Fruit fly (Drosophila melanogaster) whole organism, larva: Measurements from ENCODE around the gene CG11722.

Experiments
- noc ChIP-seq: fragments of 200-800 bp; sonication (Bioruptor generic); optimal IDR thresholded peaks from 3 replicates; lab custom pipeline; 2019; ENCODE audit warnings: missing biosample characterization, mild to moderate bottlenecking, missing genetic modification characterization, moderate library complexity

CG11722 gene

DNA sequence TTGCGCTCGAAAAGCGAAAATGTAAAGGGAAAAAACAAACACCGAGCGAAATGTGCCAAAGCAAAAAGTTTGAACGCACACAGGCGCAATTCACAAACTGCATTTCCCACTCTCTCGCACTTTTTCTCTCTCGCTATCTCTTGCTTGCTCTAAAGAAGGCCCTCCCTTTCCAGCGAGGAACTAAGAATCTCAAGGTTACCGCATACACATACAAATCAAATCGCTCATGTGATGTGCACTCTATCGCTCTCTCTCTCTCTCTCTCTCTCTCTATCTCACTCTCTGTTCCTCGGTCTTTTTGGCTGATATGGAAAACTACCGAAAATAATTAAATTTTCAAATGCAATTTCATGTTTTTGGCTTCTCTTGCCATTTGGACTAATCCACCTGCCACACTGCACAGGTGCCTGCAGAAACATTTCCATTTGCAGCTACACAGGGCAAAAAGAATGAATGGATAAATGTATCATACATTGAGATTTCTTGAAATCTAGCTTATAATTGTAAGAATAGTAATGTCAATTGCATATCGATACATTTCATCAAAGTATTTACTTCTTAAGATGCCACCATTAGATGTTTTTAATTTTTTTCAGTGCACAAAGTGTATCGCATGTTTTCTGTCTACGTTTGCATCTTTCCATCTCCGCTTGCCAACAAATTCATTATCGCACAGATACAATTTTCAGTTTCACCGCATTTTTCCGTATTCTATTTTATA is 34.1 kb upstream of the CG11722 start:
- TF ChIP-seq noc (tag; lab: Kevin White, UChicago): no peak

dm6 chr3R:10078468-10079143 is 33.3 kb upstream of the CG11722 start:
- no peak for TF ChIP-seq noc (tag; lab: Kevin White, UChicago)

dm6 chr3R:10076665-10077064 is 31.3 kb upstream of the CG11722 start:
- no peak for TF ChIP-seq noc (tag; lab: Kevin White, UChicago)

dm6 chr3R:10075323-10075788 is 30.0 kb upstream of the CG11722 start, which contains the start of gene Alp13:
Alp13 (minus strand) TSS chr3R:10075373.
- no peak for TF ChIP-seq noc (tag; lab: Kevin White, UChicago)

DNA sequence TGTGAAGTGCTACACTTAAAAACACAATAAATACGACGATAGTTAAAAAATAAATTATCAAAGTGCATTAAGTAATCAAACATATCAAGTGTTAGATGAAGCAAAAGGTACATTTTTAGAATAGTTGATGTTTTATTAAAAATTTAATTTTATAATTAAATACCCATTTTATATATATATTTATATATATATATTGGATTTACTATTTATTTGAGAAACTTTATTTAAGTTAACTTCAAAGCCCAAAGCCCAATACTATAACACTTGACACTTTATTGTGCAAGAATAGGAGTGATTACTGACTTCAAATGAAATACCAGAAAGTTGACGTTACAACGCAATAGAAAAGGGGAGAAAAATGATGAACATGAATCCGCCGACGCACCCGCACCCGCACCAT is 25.5 kb upstream of the CG11722 start, which contains the start of gene nerfin-2:
Gene nerfin-2, plus strand, starts transcription at position 301 of the 400 bp plus-strand sequence.
- TF ChIP-seq noc (tag; lab: Kevin White, UChicago): no peak

dm6 chr3R:10070195-10070594 is 24.9 kb upstream of the CG11722 start:
- no peak for TF ChIP-seq noc (tag; lab: Kevin White, UChicago)

DNA sequence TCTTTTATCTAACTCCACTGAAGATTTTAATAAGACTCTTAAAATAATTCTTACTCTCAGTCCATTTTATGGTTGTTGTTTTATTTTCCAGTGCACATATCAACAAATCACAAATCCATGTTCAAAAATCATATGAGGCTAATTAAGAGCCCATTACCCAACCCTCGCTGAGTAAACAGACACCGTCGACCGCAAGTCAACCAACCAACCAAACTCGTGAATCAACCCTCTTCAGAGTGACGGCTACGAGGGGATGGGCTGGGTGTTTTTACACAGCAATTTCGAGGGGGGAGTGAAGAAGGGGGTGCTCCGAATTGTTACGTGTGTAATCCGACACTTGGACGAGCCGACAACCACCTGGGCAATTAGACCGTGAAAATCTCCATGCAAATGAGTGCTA is 23.4 kb upstream of the CG11722 start:
- no peak for TF ChIP-seq noc (tag; lab: Kevin White, UChicago)

- TF ChIP-seq noc (tag; lab: Kevin White, UChicago): no peak
Observed at dm6 chr3R:10067605-10068004, 22.3 kb upstream of the CG11722 start, which contains the start of gene CG33784. CG33784 (plus strand) TSS chr3R:10067905.

DNA sequence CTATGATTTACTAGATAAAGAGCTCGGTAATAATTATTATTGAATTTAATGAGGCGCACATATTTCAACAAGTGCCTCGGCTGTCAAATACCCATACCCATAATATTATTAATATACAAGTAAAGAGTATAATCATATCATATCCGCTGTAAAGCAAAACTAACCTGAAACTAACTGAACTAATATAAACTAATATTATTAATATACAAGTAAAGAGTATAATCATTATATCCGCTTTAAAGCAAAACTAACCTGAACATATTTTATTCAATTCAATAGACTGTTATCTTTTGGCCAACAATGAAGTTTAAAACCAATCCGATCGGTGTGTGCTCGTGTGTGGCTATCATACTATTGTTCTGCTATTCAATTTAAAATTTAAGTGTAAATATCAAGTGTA is 21.1 kb upstream of the CG11722 start, which contains the start of gene CG33783:
Gene CG33783, plus strand, starts transcription at position 301 of the 400 bp plus-strand sequence.
- TF ChIP-seq noc (tag; lab: Kevin White, UChicago): no peak

DNA sequence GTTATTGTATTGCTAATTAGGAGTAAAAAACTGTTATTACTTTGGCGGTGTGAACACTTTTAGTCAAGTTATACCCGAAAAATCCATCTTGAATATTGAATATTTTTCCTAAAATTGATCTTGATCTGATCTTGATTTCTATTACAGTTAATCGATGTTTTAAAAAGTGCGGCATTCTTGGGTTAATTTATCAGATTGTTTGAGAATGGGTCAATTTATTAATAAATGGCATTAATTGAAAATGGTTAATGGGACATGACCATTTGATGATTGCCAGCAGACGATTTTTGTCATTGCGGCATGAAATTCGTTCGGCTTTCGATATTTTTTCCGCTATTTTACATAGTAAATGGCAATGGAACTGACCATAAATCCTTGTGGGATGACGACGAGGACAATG is 18.4 kb upstream of the CG11722 start, which contains the start of gene CG33631:
Gene CG33631, plus strand, starts transcription at position 301 of the 400 bp plus-strand sequence.
- no peak for TF ChIP-seq noc (tag; lab: Kevin White, UChicago)

DNA sequence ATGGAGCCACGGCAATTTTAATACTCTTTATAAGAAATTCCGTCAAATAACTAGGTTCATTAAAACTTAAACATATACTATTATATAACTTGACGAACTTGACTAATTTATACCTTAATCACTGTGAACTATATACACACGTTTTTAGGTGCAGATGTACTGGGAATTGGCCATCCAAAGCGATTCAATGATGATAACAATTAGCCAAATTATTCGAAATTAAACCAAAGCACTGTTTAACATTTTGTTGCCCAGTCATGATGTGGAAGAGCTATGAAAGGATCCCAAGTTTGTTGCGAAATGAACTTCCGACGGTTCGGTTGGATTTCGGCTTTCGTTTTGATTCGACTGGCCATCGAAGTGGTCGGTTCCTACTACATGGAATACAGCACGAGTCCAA is 17.0 kb upstream of the CG11722 start, which contains the start of gene CG33630:
Gene CG33630, plus strand, starts transcription at position 301 of the 400 bp plus-strand sequence.
- no peak for TF ChIP-seq noc (tag; lab: Kevin White, UChicago)

DNA sequence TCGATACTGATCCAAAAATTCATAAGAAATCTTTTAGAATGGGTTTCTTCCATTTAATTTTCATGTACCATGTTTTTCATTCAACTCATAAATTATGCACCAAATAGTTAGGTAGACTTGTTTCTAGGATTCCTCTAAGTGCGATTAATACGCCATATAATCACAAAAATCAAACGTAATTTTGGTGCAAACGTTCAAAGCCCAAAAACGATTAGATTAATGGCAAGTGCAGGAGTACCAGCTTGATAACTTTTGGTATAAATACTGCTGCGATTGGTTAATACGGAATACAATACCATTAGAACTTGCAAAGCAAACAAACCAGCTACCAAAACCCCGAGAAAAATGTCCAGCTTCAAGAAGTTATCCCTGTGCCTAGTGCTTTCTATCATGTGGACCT is 14.6 kb upstream of the CG11722 start, which contains the start of gene Npc2c:
Gene Npc2c, plus strand, starts transcription at position 301 of the 400 bp plus-strand sequence.
- TF ChIP-seq noc (tag; lab: Kevin White, UChicago): no peak

- peak; percentile 61 for TF ChIP-seq noc (tag; lab: Kevin White, UChicago)
Observed at dm6 chr3R:10059358-10059757, 14.0 kb upstream of the CG11722 start.

DNA sequence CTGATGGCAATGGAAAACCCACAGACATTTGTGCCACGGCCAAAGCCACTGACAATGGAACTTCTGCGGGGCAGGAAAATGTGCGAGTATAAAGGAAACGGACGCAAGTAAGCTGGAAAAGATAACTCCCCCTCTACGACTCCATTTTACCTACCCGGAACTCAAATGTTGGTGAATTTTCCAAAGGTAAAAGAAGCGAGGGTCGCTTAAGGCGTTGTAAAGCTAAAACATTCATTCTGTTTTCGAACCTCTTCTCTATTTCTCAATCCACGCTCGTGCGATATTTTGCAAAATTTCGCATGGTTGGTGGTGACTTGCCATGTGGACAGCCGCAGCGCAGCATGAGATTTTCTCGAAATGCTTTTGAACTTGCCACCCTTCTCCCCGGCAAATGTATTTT is 11.3 kb upstream of the CG11722 start:
- TF ChIP-seq noc (tag; lab: Kevin White, UChicago): no peak

dm6 chr3R:10055951-10056350 is 10.6 kb upstream of the CG11722 start, which contains the start of gene Npc2d:
Npc2d (minus strand) TSS chr3R:10056083.
- TF ChIP-seq noc (tag; lab: Kevin White, UChicago): no peak

DNA sequence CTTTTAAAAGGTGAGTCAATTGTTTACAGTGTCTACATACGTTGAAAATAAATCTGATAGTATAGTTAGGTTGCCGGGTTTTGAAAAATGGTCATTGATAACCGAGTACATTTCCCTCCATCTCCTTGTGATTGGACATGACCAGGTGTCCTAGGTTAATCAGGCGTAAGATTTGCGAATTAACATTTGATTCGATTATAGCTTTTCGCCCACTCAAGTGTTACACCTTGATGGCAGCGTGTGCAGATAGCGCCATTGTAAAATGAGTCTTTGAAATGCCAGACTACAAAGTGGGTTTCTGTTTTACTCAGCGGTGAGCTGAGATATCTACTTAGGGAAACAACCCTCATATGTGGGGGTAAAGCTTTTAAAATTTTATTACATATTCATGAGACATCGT is 9.7 kb upstream of the CG11722 start:
- TF ChIP-seq noc (tag; lab: Kevin White, UChicago): no peak
